Fruit fly (Drosophila melanogaster) whole organism, adult: Measurements from ENCODE around the gene RpS8.

Source experiments
- CG11617 ChIP-seq: fragments of 200-800 bp; sonication (Bioruptor generic); optimal IDR thresholded peaks from 2 replicates; lab custom pipeline; 2017; ENCODE audit warnings: mild to moderate bottlenecking, missing biosample characterization, missing genetic modification reagents, missing genetic modification characterization
- CG12768 ChIP-seq: fragments of 200-800 bp; sonication (Bioruptor generic); optimal IDR thresholded peaks from 2 replicates; lab custom pipeline; 2017; ENCODE audit warnings: missing biosample characterization, missing genetic modification characterization, mild to moderate bottlenecking, moderate library complexity, missing genetic modification reagents
- CG14711 ChIP-seq: fragments of 200-800 bp; sonication (Bioruptor generic); optimal IDR thresholded peaks from 2 replicates; lab custom pipeline; 2018; ENCODE audit warnings: missing biosample characterization, mild to moderate bottlenecking, missing genetic modification characterization, moderate library complexity
- CG1620 ChIP-seq: fragments of 200-800 bp; sonication (Bioruptor generic); optimal IDR thresholded peaks from 2 replicates; lab custom pipeline; 2016; ENCODE audit warnings: missing biosample characterization, missing genetic modification characterization
- CG33017 ChIP-seq: fragments of 200-800 bp; sonication (Bioruptor generic); optimal IDR thresholded peaks from 2 replicates; lab custom pipeline; 2018; ENCODE audit warnings: missing biosample characterization, mild to moderate bottlenecking, missing genetic modification characterization, moderate library complexity
- CG5204 ChIP-seq: fragments of 200-800 bp; sonication (Bioruptor generic); optimal IDR thresholded peaks from 2 replicates; lab custom pipeline; 2016; ENCODE audit warnings: missing biosample characterization, missing genetic modification characterization
- CG7045 ChIP-seq: fragments of 200-800 bp; sonication (Bioruptor generic); optimal IDR thresholded peaks from 2 replicates; lab custom pipeline; 2017; ENCODE audit warnings: missing biosample characterization, mild to moderate bottlenecking, missing genetic modification characterization
- CG7101 ChIP-seq: fragments of 200-800 bp; sonication (Bioruptor generic); optimal IDR thresholded peaks from 2 replicates; lab custom pipeline; 2018; ENCODE audit warnings: missing biosample characterization, mild to moderate bottlenecking, missing genetic modification characterization, moderate library complexity
- Clk ChIP-seq: fragments of 200-800 bp; sonication (Bioruptor generic); optimal IDR thresholded peaks from 2 replicates; lab custom pipeline; 2017; ENCODE audit warnings: missing biosample characterization, missing genetic modification characterization
- Crg-1 ChIP-seq: fragments of 200-800 bp; sonication (Bioruptor generic); optimal IDR thresholded peaks from 2 replicates; lab custom pipeline; 2016; ENCODE audit warnings: missing biosample characterization, missing genetic modification characterization
- Hr96 ChIP-seq: fragments of 200-800 bp; sonication (Bioruptor generic); optimal IDR thresholded peaks from 2 replicates; lab custom pipeline; 2016; ENCODE audit warnings: missing biosample characterization, missing genetic modification characterization
- Mnt ChIP-seq: fragments of 200-800 bp; sonication (Bioruptor generic); optimal IDR thresholded peaks from 2 replicates; lab custom pipeline; 2016; ENCODE audit warnings: missing biosample characterization, mild to moderate bottlenecking, missing genetic modification characterization
- bab1 ChIP-seq: fragments of 200-800 bp; sonication (Bioruptor generic); optimal IDR thresholded peaks from 3 replicates; lab custom pipeline; 2019; ENCODE audit warnings: missing biosample characterization, mild to moderate bottlenecking, missing genetic modification characterization, moderate library complexity
- cic ChIP-seq: fragments of 200-800 bp; sonication (Bioruptor generic); optimal IDR thresholded peaks from 2 replicates; lab custom pipeline; 2017; ENCODE audit warnings: missing biosample characterization, mild to moderate bottlenecking, missing genetic modification characterization, moderate library complexity
- cnc ChIP-seq, 2 experiments: fragments of >200 bp; optimal IDR thresholded peaks; 2 replicates each; lab custom pipeline; 2017
- kay ChIP-seq: fragments of 200-800 bp; sonication (Bioruptor generic); peaks from one replicate; lab custom pipeline; 2016; ENCODE audit warnings: missing biosample characterization, missing genetic modification characterization, borderline replicate concordance
- ovo ChIP-seq: fragments of 200-800 bp; sonication (Bioruptor generic); optimal IDR thresholded peaks from 2 replicates; lab custom pipeline; 2016; ENCODE audit warnings: missing biosample characterization, missing genetic modification characterization
- pad ChIP-seq: fragments of 200-800 bp; sonication (Bioruptor generic); optimal IDR thresholded peaks from 3 replicates; lab custom pipeline; 2017; ENCODE audit warnings: missing biosample characterization, missing genetic modification characterization, mild to moderate bottlenecking, moderate library complexity, missing genetic modification reagents
- tj ChIP-seq: fragments of 200-800 bp; sonication (Bioruptor generic); optimal IDR thresholded peaks from 3 replicates; lab custom pipeline; 2017; ENCODE audit warnings: missing biosample characterization, mild to moderate bottlenecking, missing genetic modification characterization, moderate library complexity
- toe ChIP-seq: fragments of 200-800 bp; sonication (Bioruptor generic); optimal IDR thresholded peaks from 2 replicates; lab custom pipeline; 2016; ENCODE audit warnings: missing biosample characterization, missing genetic modification characterization

RpS8 gene

dm6 chr3R:29876232-29876631, 14.8 kb downstream of the RpS8 start:
- no peak for TF ChIP-seq bab1 (GFP tag; lab: Kevin White, UChicago)
- TF ChIP-seq Mnt (GFP tag; lab: Kevin White, UChicago) = no peak
- TF ChIP-seq cic (GFP tag; lab: Kevin White, UChicago) = no peak
- TF ChIP-seq cnc (optimal IDR thresholded peaks at IDR 0.05; lab: Kevin White, UChicago) = no peak
- no peak for TF ChIP-seq CG5204 (GFP tag; lab: Kevin White, UChicago)
- no peak for TF ChIP-seq CG12768 (GFP tag; lab: Kevin White, UChicago)
- TF ChIP-seq CG1620 (GFP tag; lab: Kevin White, UChicago) = no peak
- TF ChIP-seq CG7045 = no peak
- TF ChIP-seq toe (GFP tag; lab: Kevin White, UChicago) = no peak
- TF ChIP-seq kay (GFP tag; lab: Kevin White, UChicago) = no peak

- peak; percentile 70 for TF ChIP-seq Mnt (GFP tag; lab: Kevin White, UChicago)
- TF ChIP-seq CG14711 (tag; lab: Kevin White, UChicago) = peak; percentile 29
- TF ChIP-seq tj (GFP tag; lab: Kevin White, UChicago) = peak; percentile 96
- TF ChIP-seq Crg-1 (GFP tag; lab: Kevin White, UChicago) = peak; percentile 14
- TF ChIP-seq Clk = no peak
- no peak for TF ChIP-seq CG1620 (GFP tag; lab: Kevin White, UChicago)
- TF ChIP-seq pad (GFP tag; lab: Kevin White, UChicago) = no peak
- TF ChIP-seq ovo (GFP tag; lab: Kevin White, UChicago) = no peak
- no peak for TF ChIP-seq toe (GFP tag; lab: Kevin White, UChicago)
- peak; percentile 80 for TF ChIP-seq cic (GFP tag; lab: Kevin White, UChicago)
- no peak for TF ChIP-seq CG33017 (tag; lab: Kevin White, UChicago)
- no peak for TF ChIP-seq Hr96 (GFP tag; lab: Kevin White, UChicago)
- TF ChIP-seq bab1 (GFP tag; lab: Kevin White, UChicago) = peak; percentile 54
- TF ChIP-seq CG12768 (GFP tag; lab: Kevin White, UChicago) = peak; percentile 69
- peak; percentile 61 to 74 for TF ChIP-seq cnc (optimal IDR thresholded peaks at IDR 0.05; lab: Kevin White, UChicago)
- peak; percentile 15 for TF ChIP-seq CG7045
- peak; percentile 43 for TF ChIP-seq CG7101 (tag; lab: Kevin White, UChicago)
- peak; percentile 78 for TF ChIP-seq kay (GFP tag; lab: Kevin White, UChicago)
- no peak for TF ChIP-seq CG5204 (GFP tag; lab: Kevin White, UChicago)
- TF ChIP-seq CG11617 (GFP tag; lab: Kevin White, UChicago) = peak; percentile 31
Observed at dm6 chr3R:29876733-29877193, 15.4 kb downstream of the RpS8 start, which contains the start of gene CG31038. Gene CG31038, plus strand, starts transcription at chr3R:29877059.

dm6 chr3R:29880306-29880705, 18.9 kb downstream of the RpS8 start:
- TF ChIP-seq cic (GFP tag; lab: Kevin White, UChicago) (no peak), ovo (GFP tag; lab: Kevin White, UChicago) (no peak), CG14711 (tag; lab: Kevin White, UChicago) (no peak), CG11617 (GFP tag; lab: Kevin White, UChicago) (no peak), CG5204 (GFP tag; lab: Kevin White, UChicago) (no peak), bab1 (GFP tag; lab: Kevin White, UChicago) (no peak), Clk (no peak), CG1620 (GFP tag; lab: Kevin White, UChicago) (no peak), CG33017 (tag; lab: Kevin White, UChicago) (no peak), CG7101 (tag; lab: Kevin White, UChicago) (no peak), Hr96 (GFP tag; lab: Kevin White, UChicago) (no peak), Crg-1 (GFP tag; lab: Kevin White, UChicago) (no peak), CG7045 (no peak), cnc (optimal IDR thresholded peaks at IDR 0.05; lab: Kevin White, UChicago) (no peak), kay (GFP tag; lab: Kevin White, UChicago) (no peak), toe (GFP tag; lab: Kevin White, UChicago) (no peak)

dm6 chr3R:29891183-29891582, 29.8 kb downstream of the RpS8 start:
- TF ChIP-seq kay (GFP tag; lab: Kevin White, UChicago) = no peak
- TF ChIP-seq CG11617 (GFP tag; lab: Kevin White, UChicago) = no peak
- no peak for TF ChIP-seq cic (GFP tag; lab: Kevin White, UChicago)
- TF ChIP-seq tj (GFP tag; lab: Kevin White, UChicago) = peak; percentile 32

- TF ChIP-seq CG11617 (GFP tag; lab: Kevin White, UChicago) (no peak), Hr96 (GFP tag; lab: Kevin White, UChicago) (no peak), CG7101 (tag; lab: Kevin White, UChicago) (no peak), kay (GFP tag; lab: Kevin White, UChicago) (no peak), Mnt (GFP tag; lab: Kevin White, UChicago) (no peak), ovo (GFP tag; lab: Kevin White, UChicago) (no peak), CG14711 (tag; lab: Kevin White, UChicago) (no peak)
Observed at dm6 chr3R:29893030-29893429, 31.6 kb downstream of the RpS8 start.

- peak; percentile 16 for TF ChIP-seq CG5204 (GFP tag; lab: Kevin White, UChicago)
- TF ChIP-seq CG33017 (tag; lab: Kevin White, UChicago) = peak; percentile 2
- TF ChIP-seq CG1620 (GFP tag; lab: Kevin White, UChicago) = no peak
- TF ChIP-seq toe (GFP tag; lab: Kevin White, UChicago) = peak; percentile 3
- no peak for TF ChIP-seq Clk
- no peak for TF ChIP-seq kay (GFP tag; lab: Kevin White, UChicago)
- TF ChIP-seq CG7045 = no peak
- TF ChIP-seq CG14711 (tag; lab: Kevin White, UChicago) = peak; percentile 13
Observed at dm6 chr3R:29894393-29894792, 33.0 kb downstream of the RpS8 start.
